Worm (Caenorhabditis elegans) whole organism, L3 larva: ENCODE measurements around the gene lron-4.

Experiments
- ceh-28 ChIP-seq: fragments of 150-350 bp; optimal IDR thresholded peaks from 2 replicates; lab custom pipeline; 2014; ENCODE audit warnings: missing biosample characterization, missing genetic modification reagents, missing genetic modification characterization
- ceh-82 ChIP-seq: fragments of 150-350 bp; optimal IDR thresholded peaks from 2 replicates; lab custom pipeline; 2014; ENCODE audit warnings: missing biosample characterization, missing genetic modification characterization
- daf-12 ChIP-seq: fragments of 150-350 bp; optimal IDR thresholded peaks from 2 replicates; lab custom pipeline; 2014; ENCODE audit warnings: missing biosample characterization, missing genetic modification reagents, missing genetic modification characterization
- egl-27 ChIP-seq: sonication (generic microtip); optimal IDR thresholded peaks from 4 replicates; lab custom pipeline; 2017; ENCODE audit warnings: missing biosample characterization, missing genetic modification reagents, missing genetic modification characterization
- elt-1 ChIP-seq: fragments of 150-350 bp; optimal IDR thresholded peaks from 2 replicates; lab custom pipeline; 2014; ENCODE audit warnings: missing biosample characterization, missing genetic modification characterization
- elt-3 ChIP-seq, 3 experiments: fragments of 150-350 bp in 1 of 3; sonication (generic microtip) in 2 of 3; optimal IDR thresholded peaks; 2 replicates in 2 of 3; 4 replicates in 1 of 3; lab custom pipeline; 2014 to 2017; ENCODE audit warnings: missing biosample characterization in 3 of 3, missing genetic modification characterization in 3 of 3
- fkh-10 ChIP-seq: sonication (generic microtip); optimal IDR thresholded peaks from 2 replicates; lab custom pipeline; 2017; ENCODE audit warnings: missing biosample characterization, missing genetic modification reagents, missing genetic modification characterization
- fos-1 ChIP-seq: fragments of 150-350 bp; optimal IDR thresholded peaks from 2 replicates; lab custom pipeline; 2014; ENCODE audit warnings: missing biosample characterization, missing genetic modification characterization
- nhr-12 ChIP-seq: fragments of 150-350 bp; optimal IDR thresholded peaks from 2 replicates; lab custom pipeline; 2014; ENCODE audit warnings: missing biosample characterization, missing genetic modification characterization
- nhr-237 ChIP-seq: fragments of 150-350 bp; optimal IDR thresholded peaks from 2 replicates; lab custom pipeline; 2014; ENCODE audit warnings: missing biosample characterization, missing genetic modification characterization
- nhr-28 ChIP-seq: fragments of 150-350 bp; optimal IDR thresholded peaks from 2 replicates; lab custom pipeline; 2014; ENCODE audit warnings: missing biosample characterization, missing genetic modification characterization
- skn-1 ChIP-seq: fragments of 150-350 bp; optimal IDR thresholded peaks from 2 replicates; lab custom pipeline; 2014; ENCODE audit warnings: missing biosample characterization, missing genetic modification characterization
- ztf-11 ChIP-seq: fragments of 150-350 bp; optimal IDR thresholded peaks from 2 replicates; lab custom pipeline; 2014; ENCODE audit warnings: missing biosample characterization, missing genetic modification characterization

DNA sequence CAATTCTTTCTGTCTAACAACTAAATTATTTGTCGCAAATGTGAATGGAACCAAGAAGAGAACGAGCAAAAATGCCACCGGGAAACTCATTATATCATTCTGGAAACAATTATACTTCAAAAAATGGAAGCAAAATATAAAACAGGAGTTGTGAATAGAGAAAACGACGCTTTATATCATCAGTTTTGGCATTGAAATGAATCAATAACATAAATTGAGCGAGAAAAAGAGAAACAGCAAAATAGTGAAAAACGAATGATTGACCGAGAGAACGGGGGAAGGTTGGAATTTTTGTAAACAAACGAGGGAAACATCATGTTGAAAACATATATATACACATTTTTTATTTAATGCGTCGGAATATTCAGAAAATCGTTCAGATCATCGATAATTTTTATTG, 24.9 kb upstream of the lron-4 start, which contains the start of gene ctns-1:
- TF ChIP-seq ceh-82: no peak
- TF ChIP-seq egl-27 (tag; lab: Kevin White, UChicago): no peak
- no peak for TF ChIP-seq fkh-10 (GFP tag; lab: Kevin White, UChicago)
- no peak for TF ChIP-seq fos-1 (tag; lab: Kevin White, UChicago)
- TF ChIP-seq nhr-12 (tag; lab: Kevin White, UChicago): no peak
- no peak for TF ChIP-seq ceh-28 (tag; lab: Kevin White, UChicago)
- TF ChIP-seq elt-1 (tag; lab: Kevin White, UChicago): no peak
- TF ChIP-seq skn-1 (tag; lab: Kevin White, UChicago): no peak
- TF ChIP-seq ztf-11 (tag; lab: Kevin White, UChicago): no peak
- no peak for TF ChIP-seq nhr-28 (tag; lab: Kevin White, UChicago)
- no peak for TF ChIP-seq nhr-237 (tag; lab: Kevin White, UChicago)
- TF ChIP-seq daf-12 (tag; lab: Kevin White, UChicago): no peak
- TF ChIP-seq elt-3 (tag; optimal IDR thresholded peaks at IDR 0.05; lab: Kevin White, UChicago): no peak
